Fruit fly (Drosophila melanogaster) whole organism, embryonic: Measurements from ENCODE around the gene CG42784.

Experiments used
- Atf3 ChIP-seq: fragments of 200-800 bp; sonication (Bioruptor generic); optimal IDR thresholded peaks from 3 replicates; lab custom pipeline; 2016; ENCODE audit warnings: missing biosample characterization, missing genetic modification characterization
- CG10654 ChIP-seq: fragments of 200-800 bp; sonication (Bioruptor generic); optimal IDR thresholded peaks from 2 replicates; lab custom pipeline; 2016; ENCODE audit warnings: missing biosample characterization, missing genetic modification characterization
- CG11398 ChIP-seq: fragments of 200-800 bp; sonication (Bioruptor generic); optimal IDR thresholded peaks from 2 replicates; lab custom pipeline; 2016; ENCODE audit warnings: missing biosample characterization, missing genetic modification characterization
- CG11696 ChIP-seq: fragments of 200-800 bp; sonication (Bioruptor generic); IDR thresholded peaks from 2 replicates; pipeline ENCODE4 v1.3.6; 2022; ENCODE audit warnings: missing biosample characterization, missing genetic modification characterization
- CG1233 ChIP-seq: fragments of 200-800 bp; sonication (Bioruptor generic); optimal IDR thresholded peaks from 4 replicates; lab custom pipeline; 2018; ENCODE audit warnings: missing biosample characterization, mild to moderate bottlenecking, missing genetic modification characterization
- CG12769 ChIP-seq: fragments of 200-800 bp; sonication (Bioruptor generic); optimal IDR thresholded peaks from 2 replicates; lab custom pipeline; 2019; ENCODE audit warnings: missing biosample characterization, mild to moderate bottlenecking, missing genetic modification characterization, moderate library complexity
- CG12942 ChIP-seq: fragments of 200-800 bp; sonication (Bioruptor generic); optimal IDR thresholded peaks from 3 replicates; lab custom pipeline; 2016; ENCODE audit warnings: missing biosample characterization, missing genetic modification characterization
- CG1647 ChIP-seq: fragments of 200-800 bp; sonication (Bioruptor generic); optimal IDR thresholded peaks from 3 replicates; lab custom pipeline; 2016; ENCODE audit warnings: missing biosample characterization, missing genetic modification characterization
- CG16813 ChIP-seq: fragments of 200-800 bp; sonication (Bioruptor generic); IDR thresholded peaks from 3 replicates; pipeline ENCODE4 v1.3.6; 2022; ENCODE audit warnings: missing biosample characterization, missing genetic modification characterization; ENCODE audit not compliant: partially characterized antibody
- CG16863 ChIP-seq: fragments of 200-800 bp; sonication (Bioruptor generic); optimal IDR thresholded peaks from 3 replicates; lab custom pipeline; 2016; ENCODE audit warnings: missing biosample characterization, missing genetic modification characterization
- CG17186 ChIP-seq: fragments of 200-800 bp; sonication (Bioruptor generic); optimal IDR thresholded peaks from 3 replicates; lab custom pipeline; 2017; ENCODE audit warnings: missing biosample characterization, missing genetic modification reagents, missing genetic modification characterization
- CG18599 ChIP-seq: fragments of 200-800 bp; sonication (Bioruptor generic); optimal IDR thresholded peaks from 3 replicates; lab custom pipeline; 2017; ENCODE audit warnings: missing biosample characterization, missing genetic modification characterization, mild to moderate bottlenecking, moderate library complexity, missing genetic modification reagents
- CG2889 ChIP-seq: fragments of 200-800 bp; sonication (Bioruptor generic); IDR thresholded peaks from 3 replicates; pipeline ENCODE4 v1.3.6; 2022; ENCODE audit warnings: missing biosample characterization, missing genetic modification characterization
- CG33213 ChIP-seq: fragments of 200-800 bp; sonication (Bioruptor generic); optimal IDR thresholded peaks from 3 replicates; lab custom pipeline; 2016; ENCODE audit warnings: missing biosample characterization, missing genetic modification characterization
- CG3847 ChIP-seq: fragments of 200-800 bp; sonication (Bioruptor generic); IDR thresholded peaks from 2 replicates; pipeline ENCODE4 v1.3.6; 2022; ENCODE audit warnings: missing biosample characterization, missing genetic modification characterization
- CG6654 ChIP-seq: fragments of 200-800 bp; sonication (Bioruptor generic); optimal IDR thresholded peaks from 2 replicates; lab custom pipeline; 2017; ENCODE audit warnings: missing biosample characterization, mild to moderate bottlenecking, missing genetic modification characterization
- CG8388 ChIP-seq: fragments of 200-800 bp; sonication (Bioruptor generic); optimal IDR thresholded peaks from 2 replicates; lab custom pipeline; 2019; ENCODE audit warnings: missing biosample characterization, mild to moderate bottlenecking, missing genetic modification characterization, moderate library complexity
- CG8924 ChIP-seq: fragments of 200-800 bp; optimal IDR thresholded peaks from 3 replicates; lab custom pipeline; 2019; ENCODE audit warnings: missing biosample characterization, mild to moderate bottlenecking, missing genetic modification characterization, moderate library complexity
- CHES-1-like ChIP-seq: fragments of 200-800 bp; sonication (Bioruptor generic); optimal IDR thresholded peaks from 2 replicates; lab custom pipeline; 2016; ENCODE audit warnings: missing biosample characterization, missing genetic modification characterization
- CrebB ChIP-seq: fragments of 200-800 bp; sonication (Bioruptor generic); optimal IDR thresholded peaks from 3 replicates; lab custom pipeline; 2018; ENCODE audit warnings: missing biosample characterization, mild to moderate bottlenecking, missing genetic modification characterization
- Dad ChIP-seq: fragments of 200-800 bp; sonication (Bioruptor generic); optimal IDR thresholded peaks from 3 replicates; lab custom pipeline; 2016; ENCODE audit warnings: missing biosample characterization, missing genetic modification characterization
- Dek ChIP-seq: fragments of 200-800 bp; sonication (Bioruptor generic); optimal IDR thresholded peaks from 3 replicates; lab custom pipeline; 2019; ENCODE audit warnings: missing biosample characterization, mild to moderate bottlenecking, missing genetic modification characterization, moderate library complexity
- Lpt ChIP-seq: fragments of >200 bp; optimal IDR thresholded peaks from 2 replicates; lab custom pipeline; 2018; ENCODE audit warnings: missing biosample characterization, missing genetic modification characterization
- MTF-1 ChIP-seq: fragments of 200-800 bp; sonication (Bioruptor generic); optimal IDR thresholded peaks from 2 replicates; lab custom pipeline; 2018; ENCODE audit warnings: missing biosample characterization, mild to moderate bottlenecking, missing genetic modification characterization, borderline replicate concordance
- Med ChIP-seq: fragments of 200-800 bp; sonication (Bioruptor generic); peaks from one replicate; lab custom pipeline; 2016; ENCODE audit warnings: missing biosample characterization, missing genetic modification characterization, mild to moderate bottlenecking, inconsistent platforms, moderate library complexity
- Neu2 ChIP-seq: fragments of 200-800 bp; sonication (Bioruptor generic); optimal IDR thresholded peaks from 3 replicates; lab custom pipeline; 2016; ENCODE audit warnings: missing biosample characterization, missing genetic modification characterization, borderline replicate concordance
- Pdp1 ChIP-seq, 2 experiments: fragments of 200-800 bp; sonication (Bioruptor generic); optimal IDR thresholded peaks; 3 replicates each; lab custom pipeline; 2016; ENCODE audit warnings: missing biosample characterization in 2 of 2, missing genetic modification characterization in 2 of 2, mild to moderate bottlenecking in 1 of 2, moderate library complexity in 1 of 2
- Sry-δ ChIP-seq: fragments of 200-800 bp; sonication (Bioruptor generic); optimal IDR thresholded peaks from 2 replicates; lab custom pipeline; 2016; ENCODE audit warnings: missing biosample characterization, missing genetic modification characterization
- ara ChIP-seq: fragments of 200-800 bp; sonication (Bioruptor generic); IDR thresholded peaks from 2 replicates; pipeline ENCODE4 v1.3.6; 2022; ENCODE audit warnings: missing biosample characterization, missing genetic modification characterization
- cas ChIP-seq: fragments of 200-800 bp; sonication (Bioruptor generic); IDR thresholded peaks from 2 replicates; pipeline ENCODE4 v1.3.6; 2022; ENCODE audit warnings: missing biosample characterization, missing genetic modification characterization
- cg ChIP-seq: fragments of 200-800 bp; sonication (Bioruptor generic); optimal IDR thresholded peaks from 3 replicates; lab custom pipeline; 2019; ENCODE audit warnings: missing biosample characterization, mild to moderate bottlenecking, missing genetic modification characterization, moderate library complexity
- chinmo ChIP-seq: fragments of 200-800 bp; sonication (Bioruptor generic); IDR thresholded peaks from 4 replicates; pipeline ENCODE4 v1.3.6; 2022; ENCODE audit warnings: missing biosample characterization, missing genetic modification characterization; ENCODE audit not compliant: partially characterized antibody
- chm ChIP-seq: fragments of 200-800 bp; sonication (Bioruptor generic); IDR thresholded peaks from 2 replicates; pipeline ENCODE4 v1.3.6; 2022; ENCODE audit warnings: missing biosample characterization, missing genetic modification characterization
- corto ChIP-seq: fragments of 200-800 bp; sonication (Bioruptor generic); optimal IDR thresholded peaks from 2 replicates; lab custom pipeline; 2016; ENCODE audit warnings: missing biosample characterization, mild to moderate bottlenecking, missing genetic modification characterization, moderate library complexity
- danr ChIP-seq: fragments of 200-800 bp; sonication (Bioruptor generic); IDR thresholded peaks from 2 replicates; pipeline ENCODE4 v1.3.6; 2022; ENCODE audit warnings: missing biosample characterization, missing genetic modification characterization
- dm ChIP-seq: fragments of 200-800 bp; sonication (Bioruptor generic); optimal IDR thresholded peaks from 3 replicates; lab custom pipeline; 2016; ENCODE audit warnings: missing biosample characterization, missing genetic modification characterization
- dmrt99B ChIP-seq: fragments of 200-800 bp; sonication (Bioruptor generic); optimal IDR thresholded peaks from 2 replicates; lab custom pipeline; 2018; ENCODE audit warnings: missing biosample characterization, mild to moderate bottlenecking, missing genetic modification characterization, moderate library complexity
- fd64A ChIP-seq: fragments of 200-800 bp; sonication (Bioruptor generic); optimal IDR thresholded peaks from 3 replicates; lab custom pipeline; 2018; ENCODE audit warnings: missing biosample characterization, mild to moderate bottlenecking, missing genetic modification characterization
- jigr1 ChIP-seq: fragments of 200-800 bp; sonication (Bioruptor generic); IDR thresholded peaks from 3 replicates; pipeline ENCODE4 v1.3.6; 2022; ENCODE audit warnings: missing biosample characterization, missing genetic modification characterization
- jumu ChIP-seq: fragments of 200-800 bp; sonication (Bioruptor generic); optimal IDR thresholded peaks from 3 replicates; lab custom pipeline; 2016; ENCODE audit warnings: missing biosample characterization, missing genetic modification characterization
- nerfin-1 ChIP-seq: fragments of 200-800 bp; sonication (Bioruptor generic); optimal IDR thresholded peaks from 3 replicates; lab custom pipeline; 2019; ENCODE audit warnings: missing biosample characterization, mild to moderate bottlenecking, missing genetic modification characterization, moderate library complexity
- pfk ChIP-seq: fragments of 200-800 bp; sonication (Bioruptor generic); optimal IDR thresholded peaks from 2 replicates; lab custom pipeline; 2018; ENCODE audit warnings: missing biosample characterization, mild to moderate bottlenecking, missing genetic modification characterization, moderate library complexity
- pho ChIP-seq: fragments of 200-800 bp; sonication (Bioruptor generic); optimal IDR thresholded peaks from 2 replicates; lab custom pipeline; 2016; ENCODE audit warnings: missing biosample characterization, missing genetic modification characterization
- sc ChIP-seq, 3 experiments: fragments of >200 bp in 2 of 3; fragments of 200-800 bp in 1 of 3; sonication (Bioruptor generic) in 1 of 3; optimal IDR thresholded peaks; 2 replicates in 2 of 3; 3 replicates in 1 of 3; lab custom pipeline; 2017; ENCODE audit warnings: mild to moderate bottlenecking in 1 of 3, missing biosample characterization in 1 of 3, missing genetic modification characterization in 1 of 3, missing genetic modification reagents in 1 of 3
- shn ChIP-seq: fragments of 200-800 bp; sonication (Bioruptor generic); optimal IDR thresholded peaks from 3 replicates; lab custom pipeline; 2016; ENCODE audit warnings: missing biosample characterization, missing genetic modification characterization
- ssp ChIP-seq: fragments of 200-800 bp; sonication (Bioruptor generic); IDR thresholded peaks from 2 replicates; pipeline ENCODE4 v1.3.6; 2022; ENCODE audit warnings: missing biosample characterization, missing genetic modification characterization
- twi ChIP-seq: fragments of 200-800 bp; optimal IDR thresholded peaks from 2 replicates; lab custom pipeline; 2019; ENCODE audit warnings: missing biosample characterization, mild to moderate bottlenecking, missing genetic modification characterization, moderate library complexity
- wor ChIP-seq: fragments of 200-800 bp; sonication (Bioruptor generic); IDR thresholded peaks from 2 replicates; pipeline ENCODE4 v1.3.6; 2022; ENCODE audit warnings: missing biosample characterization, missing genetic modification characterization

CG42784 gene

DNA sequence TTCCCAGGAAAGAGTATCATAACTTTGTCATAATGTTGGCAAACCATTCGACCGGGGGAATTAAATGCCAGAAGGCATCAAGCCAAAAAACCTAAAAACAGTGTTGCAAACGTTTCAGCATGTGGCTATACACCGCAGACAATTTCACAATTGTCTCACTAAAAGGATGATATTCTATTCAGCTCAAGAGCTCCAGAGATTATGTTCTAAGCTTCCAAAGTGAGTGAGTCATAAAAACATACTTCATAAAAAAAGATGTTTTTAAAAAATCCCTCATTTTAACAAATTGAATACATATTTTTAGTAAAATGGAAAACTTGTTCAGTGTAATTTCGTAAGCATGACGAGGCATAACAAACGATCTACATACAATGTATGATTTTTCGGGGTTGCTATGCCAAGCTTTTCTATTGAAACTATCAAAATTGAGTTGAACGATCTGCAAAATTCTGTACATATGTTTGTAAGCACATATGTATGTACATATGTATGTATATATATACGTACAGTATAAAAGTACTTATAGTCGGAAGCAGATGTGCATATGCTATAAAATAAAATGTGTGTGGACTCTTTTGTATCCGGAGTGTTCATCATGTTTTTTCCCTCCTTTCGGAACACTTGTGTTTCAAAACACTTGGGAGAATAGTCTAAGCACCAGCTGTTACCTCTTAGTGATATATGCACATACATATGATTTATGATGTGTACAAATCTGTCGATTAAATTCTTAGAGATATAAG is 99.9 kb downstream of the CG42784 start (continued):
- TF ChIP-seq CG11398 (no peak), danr (GFP tag; lab: Robert Waterston, UW) (peak; percentile 56), Lpt (GFP tag; lab: Kevin White, UChicago) (no peak), CG3847 (GFP tag; lab: Robert Waterston, UW) (peak; percentile 40), ara (GFP tag; lab: Robert Waterston, UW) (peak; percentile 64; the same call in 1 of the 2 replicates), shn (GFP tag; lab: Kevin White, UChicago) (peak; percentile 39), CG12769 (no peak), CG33213 (GFP tag; lab: Kevin White, UChicago) (peak; percentile 83), pfk (no peak), jumu (GFP tag; lab: Kevin White, UChicago) (peak; percentile 83), CG10654 (peak; percentile 61), CG11696 (GFP tag; lab: Robert Waterston, UW) (peak; percentile 61), fd64A (no peak), CG1647 (peak; percentile 81), jigr1 (peak; percentile 26; the same call in 1 of the 3 replicates), twi (tag; lab: Kevin White, UChicago) (peak; percentile 94), CG16863 (GFP tag; lab: Kevin White, UChicago) (peak; percentile 44), sc (optimal IDR thresholded peaks at IDR 0.05; lab: Kevin White, UChicago) (no peak), sc (GFP tag; optimal IDR thresholded peaks at IDR 0.05; lab: Kevin White, UChicago) (no peak), CG1233 (peak; percentile 72), CG2889 (GFP tag; lab: Robert Waterston, UW) (0 out of 3 replicates have a peak, but pooled peaks have one; percentile 3), CG8924 (peak; percentile 45), CG16813 (no peak), CrebB (no peak), CG6654 (no peak), Atf3 (GFP tag; lab: Kevin White, UChicago) (peak; percentile 36), Med (GFP tag; lab: Kevin White, UChicago) (peak; percentile 98), chm (GFP tag; lab: Robert Waterston, UW) (no peak), CHES-1-like (GFP tag; lab: Kevin White, UChicago) (peak; percentile 29), pho (peak; percentile 2), Pdp1 (GFP tag; optimal IDR thresholded peaks at IDR 0.05; lab: Kevin White, UChicago) (peak; percentile 62 to 86), CG8388 (GFP tag; lab: Kevin White, UChicago) (peak; percentile 63), Neu2 (GFP tag; lab: Kevin White, UChicago) (no peak), cg (GFP tag; lab: Kevin White, UChicago) (no peak), ssp (GFP tag; lab: Robert Waterston, UW) (no peak), corto (GFP tag; lab: Kevin White, UChicago) (no peak), CG12942 (peak; percentile 33), wor (GFP tag; lab: Robert Waterston, UW) (peak; percentile 41), Sry-δ (GFP tag; lab: Kevin White, UChicago) (peak; percentile 54), Dad (GFP tag; lab: Kevin White, UChicago) (peak; percentile 78), MTF-1 (no peak), Dek (tag; lab: Kevin White, UChicago) (peak; percentile 67), cas (GFP tag; lab: Robert Waterston, UW) (0 out of 2 replicates have a peak, but pooled peaks have one; percentile 14), CG18599 (GFP tag; lab: Kevin White, UChicago) (peak; percentile 80), CG17186 (GFP tag; lab: Kevin White, UChicago) (peak; percentile 31), dm (GFP tag; lab: Kevin White, UChicago) (peak; percentile 51), dmrt99B (tag; lab: Kevin White, UChicago) (peak; percentile 85), chinmo (GFP tag; lab: Robert Waterston, UW) (no peak), nerfin-1 (tag; lab: Kevin White, UChicago) (peak; percentile 58)
